Fruit fly (Drosophila melanogaster) whole organism, embryonic: ENCODE measurements around the gene CG16903.

Experiments used
- Atf3 ChIP-seq: fragments of 200-800 bp; sonication (Bioruptor generic); optimal IDR thresholded peaks from 3 replicates; lab custom pipeline; 2016; ENCODE audit warnings: missing biosample characterization, missing genetic modification characterization
- Awh ChIP-seq: fragments of 200-800 bp; sonication (Bioruptor generic); IDR thresholded peaks from 2 replicates; pipeline ENCODE4, ENCODE4 v1.3.6; 2022; ENCODE audit warnings: missing biosample characterization, missing genetic modification characterization
- CG11504 ChIP-seq: fragments of 200-800 bp; sonication (Bioruptor generic); optimal IDR thresholded peaks from 3 replicates; lab custom pipeline; 2019; ENCODE audit warnings: missing biosample characterization, mild to moderate bottlenecking, missing genetic modification characterization, moderate library complexity
- CG11560 ChIP-seq: fragments of 200-800 bp; sonication (Bioruptor generic); IDR thresholded peaks from 3 replicates; pipeline ENCODE4 v1.3.6; 2022; ENCODE audit warnings: missing biosample characterization, missing genetic modification characterization
- CG1233 ChIP-seq: fragments of 200-800 bp; sonication (Bioruptor generic); optimal IDR thresholded peaks from 4 replicates; lab custom pipeline; 2018; ENCODE audit warnings: missing biosample characterization, mild to moderate bottlenecking, missing genetic modification characterization
- CG12659 ChIP-seq: fragments of 200-800 bp; sonication (Bioruptor generic); optimal IDR thresholded peaks from 3 replicates; lab custom pipeline; 2017; ENCODE audit warnings: mild to moderate bottlenecking, missing biosample characterization, missing genetic modification reagents, missing genetic modification characterization
- CG1602 ChIP-seq: fragments of 200-800 bp; sonication (Bioruptor generic); optimal IDR thresholded peaks from 3 replicates; lab custom pipeline; 2016; ENCODE audit warnings: missing biosample characterization, missing genetic modification characterization
- CG2199 ChIP-seq: fragments of 200-800 bp; sonication (Bioruptor generic); IDR thresholded peaks from 3 replicates; pipeline ENCODE4 v1.3.6; 2022; ENCODE audit warnings: missing biosample characterization, missing genetic modification characterization
- CG31365 ChIP-seq: fragments of 200-800 bp; sonication (Bioruptor generic); optimal IDR thresholded peaks from 2 replicates; lab custom pipeline; 2018; ENCODE audit warnings: missing biosample characterization, mild to moderate bottlenecking, missing genetic modification characterization
- CG31441 ChIP-seq: fragments of 200-800 bp; sonication (Bioruptor generic); IDR thresholded peaks from 2 replicates; pipeline ENCODE4 v1.3.6; 2022; ENCODE audit warnings: missing biosample characterization, missing genetic modification characterization
- CG5953 ChIP-seq: fragments of 200-800 bp; sonication (Bioruptor generic); IDR thresholded peaks from 2 replicates; pipeline ENCODE4 v1.3.6; 2022; ENCODE audit warnings: missing biosample characterization, missing genetic modification characterization
- CG6854 ChIP-seq: fragments of 200-800 bp; sonication (Bioruptor generic); optimal IDR thresholded peaks from 3 replicates; lab custom pipeline; 2017; ENCODE audit warnings: missing biosample characterization, mild to moderate bottlenecking, missing genetic modification characterization
- CG8290 ChIP-seq, 3 experiments: fragments of 200-800 bp; sonication (Bioruptor generic); optimal IDR thresholded peaks; 2 replicates each; lab custom pipeline; 2016 to 2019; ENCODE audit warnings: missing biosample characterization in 3 of 3, missing genetic modification characterization in 3 of 3, mild to moderate bottlenecking in 2 of 3, moderate library complexity in 1 of 3
- CG8944 ChIP-seq: fragments of 200-800 bp; sonication (Bioruptor generic); optimal IDR thresholded peaks from 3 replicates; lab custom pipeline; 2016; ENCODE audit warnings: missing biosample characterization, missing genetic modification characterization
- CG9817 ChIP-seq: fragments of 200-800 bp; sonication (Bioruptor generic); optimal IDR thresholded peaks from 2 replicates; lab custom pipeline; 2018; ENCODE audit warnings: missing biosample characterization, mild to moderate bottlenecking, missing genetic modification characterization, moderate library complexity
- CkIIα-i1 ChIP-seq: fragments of 200-800 bp; sonication (Bioruptor generic); IDR thresholded peaks from 2 replicates; pipeline ENCODE4 v1.3.6; 2022; ENCODE audit warnings: missing biosample characterization, missing genetic modification characterization
- D19B ChIP-seq: fragments of 200-800 bp; sonication (Bioruptor generic); optimal IDR thresholded peaks from 2 replicates; lab custom pipeline; 2017; ENCODE audit warnings: missing biosample characterization, mild to moderate bottlenecking, missing genetic modification characterization
- Deaf1 ChIP-seq: fragments of 200-800 bp; optimal IDR thresholded peaks from 3 replicates; lab custom pipeline; 2019; ENCODE audit warnings: missing biosample characterization, mild to moderate bottlenecking, missing genetic modification characterization, moderate library complexity
- Dfd ChIP-seq, 2 experiments: fragments of >200 bp; optimal IDR thresholded peaks; 2 replicates each; lab custom pipeline; 2017; ENCODE audit warnings: missing biosample characterization in 2 of 2, missing genetic modification characterization in 2 of 2
- Drgx ChIP-seq: fragments of 200-800 bp; sonication (Bioruptor generic); IDR thresholded peaks from 2 replicates; pipeline ENCODE4 v1.3.6; 2022; ENCODE audit warnings: missing biosample characterization, missing genetic modification characterization
- Hand ChIP-seq: fragments of 200-800 bp; sonication (Bioruptor generic); optimal IDR thresholded peaks from 2 replicates; lab custom pipeline; 2017; ENCODE audit warnings: mild to moderate bottlenecking, missing biosample characterization, missing genetic modification reagents, missing genetic modification characterization
- Hmr ChIP-seq: fragments of 200-800 bp; sonication (Bioruptor generic); optimal IDR thresholded peaks from 3 replicates; lab custom pipeline; 2017; ENCODE audit warnings: mild to moderate bottlenecking, missing biosample characterization, missing genetic modification reagents, missing genetic modification characterization
- Hr39 ChIP-seq: fragments of >200 bp; optimal IDR thresholded peaks from 2 replicates; lab custom pipeline; 2017
- Lhr ChIP-seq: fragments of 200-800 bp; sonication (Bioruptor generic); optimal IDR thresholded peaks from 3 replicates; lab custom pipeline; 2017; ENCODE audit warnings: mild to moderate bottlenecking, missing biosample characterization, missing genetic modification reagents, missing genetic modification characterization
- Mad ChIP-seq: fragments of 200-800 bp; sonication (Bioruptor generic); optimal IDR thresholded peaks from 2 replicates; lab custom pipeline; 2016; ENCODE audit warnings: missing biosample characterization, missing genetic modification characterization
- Meics ChIP-seq: fragments of 200-800 bp; sonication (Bioruptor generic); optimal IDR thresholded peaks from 2 replicates; lab custom pipeline; 2017; ENCODE audit warnings: missing biosample characterization, mild to moderate bottlenecking, missing genetic modification characterization
- Neu2 ChIP-seq: fragments of 200-800 bp; sonication (Bioruptor generic); optimal IDR thresholded peaks from 3 replicates; lab custom pipeline; 2016; ENCODE audit warnings: missing biosample characterization, missing genetic modification characterization, borderline replicate concordance
- Sin3A ChIP-seq: fragments of >200 bp; optimal IDR thresholded peaks from 2 replicates; lab custom pipeline; 2018
- Six4 ChIP-seq: fragments of 200-800 bp; sonication (Bioruptor generic); optimal IDR thresholded peaks from 2 replicates; lab custom pipeline; 2016; ENCODE audit warnings: missing biosample characterization, missing genetic modification characterization
- TFAM ChIP-seq: fragments of 200-800 bp; sonication (Bioruptor generic); optimal IDR thresholded peaks from 2 replicates; lab custom pipeline; 2017; ENCODE audit warnings: missing biosample characterization, missing genetic modification characterization, inconsistent platforms
- Usf ChIP-seq: fragments of 200-800 bp; sonication (Bioruptor generic); optimal IDR thresholded peaks from 2 replicates; lab custom pipeline; 2017; ENCODE audit warnings: missing genotype, missing biosample characterization, missing genetic modification characterization
- amos ChIP-seq: fragments of 200-800 bp; sonication (Bioruptor generic); IDR thresholded peaks from 2 replicates; pipeline ENCODE4 v1.3.6; 2022; ENCODE audit warnings: missing biosample characterization, missing genetic modification characterization; ENCODE audit not compliant: partially characterized antibody
- bab2 ChIP-seq: fragments of 200-800 bp; sonication (Bioruptor generic); optimal IDR thresholded peaks from 2 replicates; lab custom pipeline; 2016; ENCODE audit warnings: missing biosample characterization, missing genetic modification characterization
- cg ChIP-seq: fragments of 200-800 bp; sonication (Bioruptor generic); optimal IDR thresholded peaks from 3 replicates; lab custom pipeline; 2019; ENCODE audit warnings: missing biosample characterization, mild to moderate bottlenecking, missing genetic modification characterization, moderate library complexity
- ci ChIP-seq: fragments of 200-800 bp; sonication (Bioruptor generic); IDR thresholded peaks from 3 replicates; pipeline ENCODE4 v1.3.6; 2022; ENCODE audit warnings: missing biosample characterization, missing genetic modification characterization
- emc ChIP-seq: fragments of 200-800 bp; sonication (Bioruptor generic); optimal IDR thresholded peaks from 2 replicates; lab custom pipeline; 2016; ENCODE audit warnings: missing biosample characterization, missing genetic modification characterization
- gce ChIP-seq: fragments of 200-800 bp; sonication (Bioruptor generic); IDR thresholded peaks from 3 replicates; pipeline ENCODE4 v1.3.6; 2022; ENCODE audit warnings: missing biosample characterization, missing genetic modification characterization
- gcm ChIP-seq: fragments of 200-800 bp; sonication (Bioruptor generic); optimal IDR thresholded peaks from 2 replicates; lab custom pipeline; 2019; ENCODE audit warnings: missing biosample characterization, mild to moderate bottlenecking, missing genetic modification characterization, moderate library complexity
- gro ChIP-seq: fragments of 200-800 bp; sonication (Bioruptor generic); optimal IDR thresholded peaks from 2 replicates; lab custom pipeline; 2016; ENCODE audit warnings: missing biosample characterization, missing genetic modification characterization
- kah ChIP-seq: fragments of 200-800 bp; sonication (Bioruptor generic); optimal IDR thresholded peaks from 2 replicates; lab custom pipeline; 2018; ENCODE audit warnings: missing biosample characterization, mild to moderate bottlenecking, missing genetic modification characterization
- kay ChIP-seq: fragments of 200-800 bp; sonication (Bioruptor generic); optimal IDR thresholded peaks from 2 replicates; lab custom pipeline; 2016; ENCODE audit warnings: missing biosample characterization, missing genetic modification characterization
- luna ChIP-seq: fragments of 200-800 bp; sonication (Bioruptor generic); optimal IDR thresholded peaks from 2 replicates; lab custom pipeline; 2016; ENCODE audit warnings: missing biosample characterization, missing genetic modification characterization
- nerfin-2 ChIP-seq: fragments of 200-800 bp; sonication (Bioruptor generic); IDR thresholded peaks from 2 replicates; pipeline ENCODE4 v1.3.6; 2022; ENCODE audit warnings: missing biosample characterization, missing genetic modification characterization; ENCODE audit not compliant: partially characterized antibody
- odd ChIP-seq: fragments of 200-800 bp; sonication (Bioruptor generic); optimal IDR thresholded peaks from 2 replicates; lab custom pipeline; 2017; ENCODE audit warnings: missing biosample characterization, mild to moderate bottlenecking, missing genetic modification characterization
- sens-2 ChIP-seq: fragments of 200-800 bp; sonication (Bioruptor generic); IDR thresholded peaks from 2 replicates; pipeline ENCODE4 v1.3.6; 2022; ENCODE audit warnings: missing biosample characterization, missing genetic modification characterization
- sima ChIP-seq: fragments of 200-800 bp; sonication (Bioruptor generic); optimal IDR thresholded peaks from 2 replicates; lab custom pipeline; 2016; ENCODE audit warnings: missing biosample characterization, missing genetic modification characterization
- sr ChIP-seq: fragments of 200-800 bp; sonication (Bioruptor generic); IDR thresholded peaks from 3 replicates; pipeline ENCODE4 v1.3.6; 2022; ENCODE audit warnings: missing biosample characterization, missing genetic modification characterization
- wdn ChIP-seq: fragments of 200-800 bp; sonication (Bioruptor generic); IDR thresholded peaks from 2 replicates; pipeline ENCODE4 v1.3.6; 2022; ENCODE audit warnings: missing biosample characterization, missing genetic modification characterization
- yki ChIP-seq: fragments of >200 bp; optimal IDR thresholded peaks from 3 replicates; lab custom pipeline; 2018
- zfh2 ChIP-seq: fragments of 200-800 bp; sonication (Bioruptor generic); optimal IDR thresholded peaks from 2 replicates; lab custom pipeline; 2016; ENCODE audit warnings: missing biosample characterization, missing genetic modification characterization

The CG16903 gene

dm6 chrX:2098267-2098666, 18.1 kb upstream of the CG16903 start:
- TF ChIP-seq Drgx (GFP tag; lab: Robert Waterston, UW), result peak; percentile 39; the same call in 1 of the 2 replicates
- TF ChIP-seq odd (GFP tag; lab: Kevin White, UChicago), result no peak
- TF ChIP-seq kay, result no peak

- peak; percentile 86 for TF ChIP-seq sr (GFP tag; lab: Robert Waterston, UW)
- TF ChIP-seq Neu2, result no peak
- TF ChIP-seq luna (GFP tag; lab: Kevin White, UChicago), result no peak
- no peak for TF ChIP-seq D19B (GFP tag; lab: Kevin White, UChicago)
- no peak for TF ChIP-seq yki (lab: Kevin White, UChicago)
- no peak for TF ChIP-seq Sin3A (lab: Kevin White, UChicago)
- peak; percentile 92 for TF ChIP-seq CG31365 (tag; lab: Kevin White, UChicago)
- no peak for TF ChIP-seq nerfin-2
- TF ChIP-seq zfh2 (GFP tag; lab: Kevin White, UChicago), result no peak
- peak in 1 of 2 experiments; percentile 53 for TF ChIP-seq Dfd (GFP tag; optimal IDR thresholded peaks at IDR 0.05; lab: Kevin White, UChicago)
- no peak for TF ChIP-seq CG12659 (GFP tag; lab: Kevin White, UChicago)
- no peak for TF ChIP-seq gcm (GFP tag; lab: Kevin White, UChicago)
- peak; percentile 36; the same call in 1 of the 2 replicates for TF ChIP-seq CG5953 (GFP tag; lab: Robert Waterston, UW)
- TF ChIP-seq CG8290 (GFP tag; optimal IDR thresholded peaks at IDR 0.05; lab: Kevin White, UChicago), result peak; percentile 44
- no peak for TF ChIP-seq CG8290 (tag; optimal IDR thresholded peaks at IDR 0.05; lab: Kevin White, UChicago)
- TF ChIP-seq Hr39 (lab: Kevin White, UChicago), result peak; percentile 90
- TF ChIP-seq amos (GFP tag; lab: Robert Waterston, UW), result no peak
- TF ChIP-seq CG2199 (GFP tag; lab: Robert Waterston, UW), result 0 out of 3 replicates have a peak, but pooled peaks have one; percentile 35
- TF ChIP-seq CG11560 (tag; lab: Robert Waterston, UW), result no peak
- TF ChIP-seq Usf, result no peak
- no peak for TF ChIP-seq Mad
- TF ChIP-seq wdn (GFP tag; lab: Robert Waterston, UW), result no peak
- TF ChIP-seq CG6854 (GFP tag; lab: Kevin White, UChicago), result no peak
- TF ChIP-seq TFAM, result no peak
- no peak for TF ChIP-seq sens-2 (GFP tag; lab: Robert Waterston, UW)
- TF ChIP-seq gro (GFP tag; lab: Kevin White, UChicago), result no peak
- TF ChIP-seq CG1602 (GFP tag; lab: Kevin White, UChicago), result no peak
- no peak for TF ChIP-seq ci
- no peak for TF ChIP-seq CG31441 (GFP tag; lab: Robert Waterston, UW)
- no peak for TF ChIP-seq Lhr
- TF ChIP-seq gce (GFP tag; lab: Robert Waterston, UW), result no peak
- no peak for TF ChIP-seq CG9817 (tag; lab: Kevin White, UChicago)
- no peak for TF ChIP-seq Hand
- TF ChIP-seq Deaf1 (tag; lab: Kevin White, UChicago), result no peak
- no peak for TF ChIP-seq emc (GFP tag; lab: Kevin White, UChicago)
- no peak for TF ChIP-seq CG1233
- no peak for TF ChIP-seq kay
- no peak for TF ChIP-seq CG8944 (GFP tag; lab: Kevin White, UChicago)
- TF ChIP-seq sima (GFP tag; lab: Kevin White, UChicago), result no peak
- TF ChIP-seq Meics, result no peak
- TF ChIP-seq Awh (GFP tag; lab: Robert Waterston, UW), result no peak
- TF ChIP-seq Six4 (GFP tag; lab: Kevin White, UChicago), result no peak
- TF ChIP-seq bab2 (GFP tag; lab: Kevin White, UChicago), result no peak
- TF ChIP-seq kah (GFP tag; lab: Kevin White, UChicago), result peak; percentile 75
- peak; percentile 70 for TF ChIP-seq cg (GFP tag; lab: Kevin White, UChicago)
- TF ChIP-seq Atf3, result no peak
- TF ChIP-seq CkIIα-i1, result no peak
- TF ChIP-seq Hmr (GFP tag; lab: Kevin White, UChicago), result no peak
- TF ChIP-seq CG11504 (tag; lab: Kevin White, UChicago), result no peak
Measured at dm6 chrX:2096341-2096740, 16.1 kb upstream of the CG16903 start.
